Worm (Caenorhabditis elegans) whole organism, L1 larva: ENCODE results near the gene C01G6.2.

Experiments used
- C16A3.4 ChIP-seq: fragments of 150-350 bp; optimal IDR thresholded peaks from 2 replicates; lab custom pipeline; 2014; ENCODE audit warnings: missing biosample characterization, missing genetic modification characterization
- C34B4.2 ChIP-seq: sonication (generic microtip); optimal IDR thresholded peaks from 2 replicates; lab custom pipeline; 2017; ENCODE audit warnings: mild to moderate bottlenecking, missing genetic modification characterization, missing compliant biosample characterization
- aly-2 ChIP-seq: fragments of 150-350 bp; optimal IDR thresholded peaks from 2 replicates; lab custom pipeline; 2014; ENCODE audit warnings: missing biosample characterization, missing genetic modification characterization
- ama-1 ChIP-seq: fragments of 150-350 bp; optimal IDR thresholded peaks from 2 replicates; lab custom pipeline; 2014
- ceh-82 ChIP-seq, 3 experiments: fragments of 150-350 bp in 1 of 3; sonication (generic microtip) in 2 of 3; optimal IDR thresholded peaks; 2 replicates each; lab custom pipeline; 2014 to 2017; ENCODE audit warnings: missing biosample characterization in 3 of 3, missing genetic modification characterization in 3 of 3
- ceh-88 ChIP-seq: fragments of 200-800 bp; sonication (Bioruptor generic); IDR thresholded peaks from 2 replicates; pipeline ENCODE4 v1.3.6; 2022; ENCODE audit warnings: missing genetic modification characterization, missing compliant biosample characterization
- ceh-90 ChIP-seq: sonication (generic microtip); optimal IDR thresholded peaks from 2 replicates; lab custom pipeline; 2016; ENCODE audit warnings: missing genetic modification characterization, missing compliant biosample characterization
- dsc-1 ChIP-seq: sonication (generic microtip); optimal IDR thresholded peaks from 2 replicates; lab custom pipeline; 2016; ENCODE audit warnings: mild to moderate bottlenecking, missing genetic modification characterization, missing compliant biosample characterization
- efl-1 ChIP-seq, 4 experiments: fragments of 150-350 bp; optimal IDR thresholded peaks in 3 of 4; peaks in 1 of 4; 1 replicate in 1 of 4; 2 replicates in 3 of 4; lab custom pipeline; 2014; ENCODE audit warnings: missing biosample characterization in 2 of 4, missing genetic modification characterization in 2 of 4, missing genetic modification reagents in 2 of 4
- egl-13 ChIP-seq: sonication (generic microtip); optimal IDR thresholded peaks from 2 replicates; lab custom pipeline; 2016; ENCODE audit warnings: missing genotype, missing genetic modification reagents, missing genetic modification characterization, missing compliant biosample characterization
- elt-2 ChIP-seq: sonication (generic microtip); optimal IDR thresholded peaks from 2 replicates; lab custom pipeline; 2016; ENCODE audit warnings: missing genetic modification characterization, mild to moderate bottlenecking, inconsistent platforms, missing compliant biosample characterization, missing genetic modification reagents
- ets-5 ChIP-seq: fragments of 200-800 bp; sonication (Bioruptor generic); IDR thresholded peaks from 2 replicates; pipeline ENCODE4 v1.3.6; 2022; ENCODE audit warnings: missing genetic modification characterization, missing compliant biosample characterization
- fkh-4 ChIP-seq: sonication (generic microtip); optimal IDR thresholded peaks from 2 replicates; lab custom pipeline; 2016; ENCODE audit warnings: missing compliant biosample characterization, missing genetic modification characterization, borderline replicate concordance
- fos-1 ChIP-seq: fragments of 150-350 bp; optimal IDR thresholded peaks from 2 replicates; lab custom pipeline; 2014; ENCODE audit warnings: missing biosample characterization, missing genetic modification characterization
- grh-1 ChIP-seq: fragments of 200-800 bp; sonication (Bioruptor generic); IDR thresholded peaks from 2 replicates; pipeline ENCODE4 v1.3.6; 2022; ENCODE audit warnings: missing genetic modification reagents, missing genetic modification characterization, missing compliant biosample characterization
- hlh-4 ChIP-seq: sonication (generic microtip); optimal IDR thresholded peaks from 2 replicates; lab custom pipeline; 2016; ENCODE audit warnings: mild to moderate bottlenecking, missing genetic modification characterization, missing compliant biosample characterization
- irx-1 ChIP-seq: sonication (generic microtip); optimal IDR thresholded peaks from 2 replicates; lab custom pipeline; 2016; ENCODE audit warnings: missing genetic modification characterization, missing compliant biosample characterization
- jun-1 ChIP-seq: fragments of 150-350 bp; optimal IDR thresholded peaks from 2 replicates; lab custom pipeline; 2014; ENCODE audit warnings: missing biosample characterization, missing genetic modification reagents, missing genetic modification characterization
- lin-13 ChIP-seq: fragments of 150-350 bp; optimal IDR thresholded peaks from 2 replicates; lab custom pipeline; 2014; ENCODE audit warnings: missing biosample characterization, missing genetic modification reagents, missing genetic modification characterization
- lin-14 ChIP-seq: fragments of 200-800 bp; sonication (Bioruptor generic); optimal IDR thresholded peaks from 2 replicates; lab custom pipeline; 2018; ENCODE audit warnings: mild to moderate bottlenecking, missing genetic modification characterization, moderate library complexity, missing compliant biosample characterization
- lin-15B ChIP-seq: fragments of 150-350 bp; sonication (generic microtip); optimal IDR thresholded peaks from 3 replicates; lab custom pipeline; 2014; ENCODE audit warnings: missing biosample characterization, missing genetic modification characterization
- lir-3 ChIP-seq: sonication (generic microtip); optimal IDR thresholded peaks from 2 replicates; lab custom pipeline; 2016; ENCODE audit warnings: mild to moderate bottlenecking, missing genetic modification characterization, moderate library complexity, missing compliant biosample characterization; ENCODE audit not compliant: poor library complexity
- mab-9 ChIP-seq: fragments of 200-800 bp; sonication (Bioruptor generic); IDR thresholded peaks from 2 replicates; pipeline ENCODE4 v1.3.6; 2022; ENCODE audit warnings: missing genetic modification reagents, missing genetic modification characterization, missing compliant biosample characterization
- mdl-1 ChIP-seq, 2 experiments: fragments of 150-350 bp; optimal IDR thresholded peaks; 2 replicates each; lab custom pipeline; 2014 to 2017; ENCODE audit warnings: missing biosample characterization in 2 of 2, missing genetic modification characterization in 2 of 2, inconsistent platforms in 1 of 2
- mep-1 ChIP-seq: fragments of 150-350 bp; optimal IDR thresholded peaks from 2 replicates; lab custom pipeline; 2014; ENCODE audit warnings: missing biosample characterization, missing genetic modification characterization
- nhr-12 ChIP-seq: sonication (generic microtip); optimal IDR thresholded peaks from 2 replicates; lab custom pipeline; 2017; ENCODE audit warnings: missing biosample characterization, missing genetic modification characterization
- nhr-19 ChIP-seq: fragments of 200-800 bp; sonication (Bioruptor generic); conservative IDR thresholded peaks from 2 replicates; pipeline ENCODE4 v1.3.6; 2022; ENCODE audit warnings: missing genetic modification characterization, missing compliant biosample characterization
- nhr-20 ChIP-seq: sonication (generic microtip); optimal IDR thresholded peaks from 2 replicates; lab custom pipeline; 2016; ENCODE audit warnings: mild to moderate bottlenecking, missing genetic modification characterization, missing compliant biosample characterization
- nhr-76 ChIP-seq: sonication (generic microtip); optimal IDR thresholded peaks from 2 replicates; lab custom pipeline; 2017; ENCODE audit warnings: missing biosample characterization, missing genetic modification characterization
- nhr-77 ChIP-seq: fragments of 150-350 bp; optimal IDR thresholded peaks from 2 replicates; lab custom pipeline; 2014; ENCODE audit warnings: missing biosample characterization, missing genetic modification characterization
- nhr-85 ChIP-seq: sonication (generic microtip); peaks from one replicate; lab custom pipeline; 2016; ENCODE audit warnings: missing genetic modification characterization, inconsistent platforms, missing compliant biosample characterization
- pag-3 ChIP-seq: sonication (generic microtip); optimal IDR thresholded peaks from 2 replicates; lab custom pipeline; 2017; ENCODE audit warnings: missing genetic modification characterization, mild to moderate bottlenecking, missing compliant biosample characterization, antibody characterized with exemption, borderline replicate concordance; ENCODE audit not compliant: insufficient read depth
- pax-3 ChIP-seq: fragments of 200-800 bp; sonication (Bioruptor generic); optimal IDR thresholded peaks from 2 replicates; lab custom pipeline; 2018; ENCODE audit warnings: mild to moderate bottlenecking, missing genetic modification characterization, moderate library complexity, missing compliant biosample characterization
- pqm-1 ChIP-seq: sonication (generic microtip); optimal IDR thresholded peaks from 3 replicates; lab custom pipeline; 2017; ENCODE audit warnings: missing biosample characterization, missing genetic modification characterization
- rnt-1 ChIP-seq: sonication (generic microtip); optimal IDR thresholded peaks from 2 replicates; lab custom pipeline; 2016; ENCODE audit warnings: mild to moderate bottlenecking, missing genetic modification characterization, moderate library complexity, missing compliant biosample characterization
- skn-1 ChIP-seq: fragments of 150-350 bp; optimal IDR thresholded peaks from 2 replicates; lab custom pipeline; 2014; ENCODE audit warnings: missing biosample characterization, missing genetic modification characterization
- sox-4 ChIP-seq: sonication (generic microtip); optimal IDR thresholded peaks from 2 replicates; lab custom pipeline; 2016; ENCODE audit warnings: missing genetic modification characterization, missing compliant biosample characterization
- sptf-1 ChIP-seq: fragments of 150-350 bp; optimal IDR thresholded peaks from 2 replicates; lab custom pipeline; 2014; ENCODE audit warnings: missing biosample characterization, missing genetic modification characterization
- sup-37 ChIP-seq: fragments of 200-800 bp; sonication (Bioruptor generic); optimal IDR thresholded peaks from 2 replicates; lab custom pipeline; 2018; ENCODE audit warnings: mild to moderate bottlenecking, missing genetic modification characterization, missing compliant biosample characterization
- tbx-2 ChIP-seq: sonication (generic microtip); optimal IDR thresholded peaks from 2 replicates; lab custom pipeline; 2016; ENCODE audit warnings: missing genetic modification characterization, missing compliant biosample characterization
- unc-130 ChIP-seq: fragments of 150-350 bp; optimal IDR thresholded peaks from 2 replicates; lab custom pipeline; 2017; ENCODE audit warnings: missing biosample characterization, missing genetic modification characterization, inconsistent platforms
- unc-30 ChIP-seq: sonication (generic microtip); optimal IDR thresholded peaks from 2 replicates; lab custom pipeline; 2017; ENCODE audit warnings: missing biosample characterization, missing genetic modification characterization
- unc-62 ChIP-seq: fragments of 150-350 bp; optimal IDR thresholded peaks from 2 replicates; lab custom pipeline; 2014; ENCODE audit warnings: missing biosample characterization, missing genetic modification reagents, missing genetic modification characterization
- unc-86 ChIP-seq: sonication (generic microtip); optimal IDR thresholded peaks from 2 replicates; lab custom pipeline; 2016; ENCODE audit warnings: missing genetic modification characterization, missing compliant biosample characterization
- xbp-1 ChIP-seq: sonication (generic microtip); optimal IDR thresholded peaks from 2 replicates; lab custom pipeline; 2016; ENCODE audit warnings: missing genetic modification characterization, missing compliant biosample characterization
- zag-1 ChIP-seq: fragments of 150-350 bp; optimal IDR thresholded peaks from 2 replicates; lab custom pipeline; 2014; ENCODE audit warnings: missing biosample characterization, missing genetic modification characterization
- zip-4 ChIP-seq: fragments of 200-800 bp; sonication (Bioruptor generic); optimal IDR thresholded peaks from 2 replicates; lab custom pipeline; 2018; ENCODE audit warnings: mild to moderate bottlenecking, missing genetic modification characterization, moderate library complexity, missing compliant biosample characterization
- ztf-4 ChIP-seq: fragments of 150-350 bp; optimal IDR thresholded peaks from 2 replicates; lab custom pipeline; 2014; ENCODE audit warnings: missing biosample characterization, missing genetic modification characterization

Gene C01G6.2

DNA sequence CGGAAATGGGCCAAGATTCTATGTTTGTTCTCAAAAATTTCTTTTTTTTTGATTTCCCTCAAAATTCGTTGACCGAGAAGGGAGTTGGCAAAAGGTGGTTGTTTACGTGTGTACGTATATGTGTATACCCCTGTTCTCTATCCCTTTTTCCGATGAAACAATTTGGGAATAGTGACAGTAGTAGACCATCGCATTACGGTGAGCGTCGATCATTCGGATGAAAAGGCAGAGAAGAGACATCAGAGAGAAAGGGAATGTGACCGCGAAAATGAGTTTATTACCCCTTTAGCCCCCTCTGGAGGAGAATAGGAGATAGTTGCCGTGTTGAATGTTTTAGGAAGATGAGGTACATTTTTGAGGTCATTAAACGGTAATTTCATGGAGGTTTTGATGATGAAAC is 6.8 kb upstream of the C01G6.2 start (continued):
- TF ChIP-seq lin-13 (GFP tag; lab: Kevin White, UChicago) (no peak), nhr-77 (tag; lab: Kevin White, UChicago) (no peak)

DNA sequence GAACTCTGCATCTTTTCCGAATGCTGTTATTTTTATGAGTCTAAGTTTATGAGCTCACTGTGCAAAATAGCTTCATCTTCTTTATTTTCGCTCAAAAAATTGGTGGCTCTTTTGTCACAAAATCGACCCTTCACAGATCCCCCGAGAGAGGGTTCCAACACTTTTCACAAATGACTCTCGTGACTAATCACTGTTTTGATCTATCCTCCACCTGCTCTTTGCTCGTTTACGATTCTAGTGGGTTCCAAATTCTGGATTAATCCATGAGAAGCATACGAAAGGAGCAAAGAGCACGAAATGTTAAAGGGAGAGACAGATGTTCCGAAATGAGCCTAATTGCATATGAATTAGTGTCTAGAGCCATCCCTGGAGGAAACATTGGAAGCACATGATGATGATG is 5.5 kb upstream of the C01G6.2 start:
- TF ChIP-seq dsc-1 (tag; lab: Kevin White, UChicago) (peak; percentile 8), fkh-4 (tag; lab: Kevin White, UChicago) (no peak)

DNA sequence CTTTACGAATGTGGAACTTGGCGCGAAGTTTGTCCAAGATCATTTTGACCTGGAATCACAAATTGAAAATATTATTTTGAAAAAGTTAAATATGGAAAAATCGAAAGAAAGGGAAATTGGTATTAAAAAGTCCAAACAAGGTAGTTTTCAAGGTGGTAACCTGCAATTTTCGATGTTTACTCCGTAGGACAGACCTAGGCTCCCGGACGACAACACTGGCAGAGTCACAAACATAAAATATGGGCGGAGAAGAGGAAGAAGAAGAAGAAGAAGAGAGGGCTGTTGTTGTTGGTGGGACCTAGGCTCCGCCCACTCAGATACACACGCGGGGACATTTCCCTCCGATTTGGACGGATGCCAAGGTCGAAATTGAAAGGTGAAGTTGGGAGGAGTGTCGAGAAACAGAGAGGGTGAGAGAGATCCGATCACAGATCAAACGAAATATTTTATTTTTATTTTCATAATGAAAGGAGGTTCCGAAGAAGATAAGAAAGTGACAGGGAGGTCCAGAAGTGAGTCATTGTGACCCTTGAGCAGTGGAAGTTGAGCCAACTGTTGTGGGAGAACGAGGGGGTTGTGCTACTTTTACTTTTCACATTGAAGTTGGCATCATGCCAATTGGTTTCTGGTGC is 4.8 kb upstream of the C01G6.2 start, which contains the start of gene aqp-2:
TSS of gene aqp-2 (minus strand) at position 51 of the 632 bp plus-strand sequence.
- no peak for TF ChIP-seq pax-3
- no peak for TF ChIP-seq lin-13 (GFP tag; lab: Kevin White, UChicago)
- no peak for TF ChIP-seq unc-30 (tag; lab: Kevin White, UChicago)
- TF ChIP-seq rnt-1 (tag; lab: Kevin White, UChicago) = peak; percentile 73
- TF ChIP-seq pag-3 (tag; lab: Kevin White, UChicago) = peak; percentile 84
- no peak for TF ChIP-seq hlh-4 (tag; lab: Kevin White, UChicago)
- no peak for TF ChIP-seq jun-1 (tag; lab: Kevin White, UChicago)
- peak; percentile 9 for TF ChIP-seq skn-1 (tag; lab: Kevin White, UChicago)
- no peak for TF ChIP-seq sptf-1 (tag; lab: Kevin White, UChicago)
- TF ChIP-seq ceh-88 (GFP tag; lab: Robert Waterston, UW) = no peak; the same call in 1 of the 2 replicates
- peak; percentile 47 for TF ChIP-seq fos-1 (tag; lab: Kevin White, UChicago)
- peak; percentile 40 for TF ChIP-seq irx-1 (tag; lab: Kevin White, UChicago)
- TF ChIP-seq ama-1 = no peak
- TF ChIP-seq unc-86 (tag; lab: Kevin White, UChicago) = no peak
- TF ChIP-seq nhr-76 = no peak
- TF ChIP-seq efl-1 (optimal IDR thresholded peaks at IDR 0.05; lab: Kevin White, UChicago) = peak in 1 of 2 experiments; percentile 26
- no peak for TF ChIP-seq efl-1 (GFP tag; optimal IDR thresholded peaks at IDR 0.05 in 1 of 2; lab: Kevin White, UChicago)
- TF ChIP-seq nhr-20 (tag; lab: Kevin White, UChicago) = peak; percentile 74
- peak; percentile 67 for TF ChIP-seq nhr-19 (GFP tag; lab: Robert Waterston, UW)
- TF ChIP-seq ztf-4 (tag; lab: Kevin White, UChicago) = no peak
- peak; percentile 22 for TF ChIP-seq egl-13 (tag; lab: Kevin White, UChicago)
- TF ChIP-seq lir-3 = no peak
- TF ChIP-seq elt-2 = no peak
- peak; percentile 53 for TF ChIP-seq mep-1 (tag; lab: Kevin White, UChicago)
- TF ChIP-seq mdl-1 (tag; optimal IDR thresholded peaks at IDR 0.05; lab: Kevin White, UChicago) = no peak
- no peak for TF ChIP-seq zip-4 (GFP tag; lab: Kevin White, UChicago)
- TF ChIP-seq ceh-82 (tag; optimal IDR thresholded peaks at IDR 0.05; lab: Kevin White, UChicago) = no peak
- no peak for TF ChIP-seq zag-1
- TF ChIP-seq nhr-85 (tag; lab: Kevin White, UChicago) = peak; percentile 88
- TF ChIP-seq ets-5 (GFP tag; lab: Robert Waterston, UW) = no peak
- no peak for TF ChIP-seq mab-9
- no peak for TF ChIP-seq nhr-77 (tag; lab: Kevin White, UChicago)
- no peak for TF ChIP-seq grh-1 (GFP tag; lab: Robert Waterston, UW)
- TF ChIP-seq sox-4 (tag; lab: Kevin White, UChicago) = no peak
- TF ChIP-seq aly-2 (tag; lab: Kevin White, UChicago) = no peak
- no peak for TF ChIP-seq C16A3.4 (tag; lab: Kevin White, UChicago)
- TF ChIP-seq lin-14 (GFP tag; lab: Kevin White, UChicago) = peak; percentile 90
- TF ChIP-seq nhr-12 = no peak
- no peak for TF ChIP-seq pqm-1 (tag; lab: Kevin White, UChicago)
- TF ChIP-seq tbx-2 (tag; lab: Kevin White, UChicago) = peak; percentile 39
- no peak for TF ChIP-seq ceh-90 (tag; lab: Kevin White, UChicago)
- TF ChIP-seq unc-130 (tag; lab: Kevin White, UChicago) = peak; percentile 45
- no peak for TF ChIP-seq unc-62 (GFP tag; lab: Kevin White, UChicago)
- no peak for TF ChIP-seq C34B4.2 (tag; lab: Kevin White, UChicago)
- TF ChIP-seq dsc-1 (tag; lab: Kevin White, UChicago) = peak; percentile 21
- TF ChIP-seq sup-37 (GFP tag; lab: Kevin White, UChicago) = no peak
- TF ChIP-seq lin-15B (tag; lab: Kevin White, UChicago) = no peak
- peak; percentile 36 for TF ChIP-seq xbp-1 (tag; lab: Kevin White, UChicago)
